Worm (Caenorhabditis elegans) whole organism, midembryonic: ENCODE data around the gene K09F6.13.

ENCODE experiments used
- T22C8.4 ChIP-seq: fragments of 200-800 bp; sonication (Bioruptor generic); IDR thresholded peaks from 2 replicates; pipeline ENCODE4 v1.3.6; 2022; ENCODE audit warnings: missing genetic modification characterization, missing compliant biosample characterization
- cog-1 ChIP-seq: sonication (generic microtip); optimal IDR thresholded peaks from 2 replicates; lab custom pipeline; 2016; ENCODE audit warnings: missing genetic modification characterization, missing compliant biosample characterization
- flt-1 ChIP-seq: fragments of 200-800 bp; sonication (Bioruptor generic); IDR thresholded peaks from 2 replicates; pipeline ENCODE4 v1.3.6; 2022; ENCODE audit warnings: missing genetic modification characterization, missing compliant biosample characterization
- klf-2 ChIP-seq: fragments of 200-800 bp; sonication (Bioruptor generic); conservative IDR thresholded peaks from 2 replicates; pipeline ENCODE4 v1.3.6; 2022; ENCODE audit warnings: missing genetic modification reagents, missing genetic modification characterization, missing compliant biosample characterization
- med-1 ChIP-seq: sonication (generic microtip); optimal IDR thresholded peaks from 2 replicates; lab custom pipeline; 2017; ENCODE audit warnings: missing genetic modification characterization, mild to moderate bottlenecking, missing compliant biosample characterization, antibody characterized with exemption, missing genetic modification reagents; ENCODE audit not compliant: insufficient read depth
- ref-1 ChIP-seq: fragments of 200-800 bp; sonication (Bioruptor generic); conservative IDR thresholded peaks from 2 replicates; pipeline ENCODE4 v1.3.6; 2022; ENCODE audit warnings: missing genetic modification reagents, missing genetic modification characterization, missing compliant biosample characterization
- tab-1 ChIP-seq: fragments of 200-800 bp; sonication (Bioruptor generic); IDR thresholded peaks from 2 replicates; pipeline ENCODE4 v1.3.6; 2022; ENCODE audit warnings: missing genetic modification characterization, missing compliant biosample characterization
- ztf-23 ChIP-seq: fragments of 200-800 bp; sonication (Bioruptor generic); IDR thresholded peaks from 2 replicates; pipeline ENCODE4 v1.3.6; 2022; ENCODE audit warnings: missing genetic modification reagents, missing genetic modification characterization, missing compliant biosample characterization
- ztf-29 ChIP-seq: fragments of 200-800 bp; sonication (Bioruptor generic); IDR thresholded peaks from 2 replicates; pipeline ENCODE4 v1.3.6; 2022; ENCODE audit warnings: missing genetic modification reagents, missing genetic modification characterization, missing compliant biosample characterization

K09F6.13 gene

ce11 chrII:2317883-2318357, 29.0 kb downstream of the K09F6.13 start, which contains the start of the genes ZK1240.5 and ZK1240.9:
TSS of gene ZK1240.5 (minus strand) at chrII:2317933.
TSS of gene ZK1240.9 (plus strand) at chrII:2318189.
- TF ChIP-seq tab-1 (no peak), flt-1 (no peak), ztf-23 (GFP tag; lab: Robert Waterston, UW) (no peak), ref-1 (GFP tag; lab: Robert Waterston, UW) (no peak), klf-2 (GFP tag; lab: Robert Waterston, UW) (no peak), T22C8.4 (GFP tag; lab: Robert Waterston, UW) (no peak), med-1 (GFP tag; lab: Kevin White, UChicago) (no peak), ztf-29 (no peak), cog-1 (no peak)

- no peak for TF ChIP-seq tab-1
- no peak for TF ChIP-seq ztf-29
- TF ChIP-seq flt-1: no peak
- no peak for TF ChIP-seq klf-2 (GFP tag; lab: Robert Waterston, UW)
- TF ChIP-seq T22C8.4 (GFP tag; lab: Robert Waterston, UW): no peak
- TF ChIP-seq cog-1: no peak
- no peak for TF ChIP-seq med-1 (GFP tag; lab: Kevin White, UChicago)
- TF ChIP-seq ref-1 (GFP tag; lab: Robert Waterston, UW): no peak
- no peak for TF ChIP-seq ztf-23 (GFP tag; lab: Robert Waterston, UW)
Observed at ce11 chrII:2320097-2320496, 31.2 kb downstream of the K09F6.13 start, which contains the start of gene ZK1240.3. TSS of gene ZK1240.3 (plus strand) at chrII:2320334.

- no peak for TF ChIP-seq flt-1
Observed at ce11 chrII:2322857-2323518, 34.1 kb downstream of the K09F6.13 start, which contains the start of the genes ZK1240.6 and ZK1240.2. TSS of gene ZK1240.6 (minus strand) at chrII:2322907. TSS of gene ZK1240.2 (plus strand) at chrII:2323376.

ce11 chrII:2324956-2325355, 36.0 kb downstream of the K09F6.13 start, which contains the start of gene ZK1240.11:
TSS of gene ZK1240.11 (plus strand) at chrII:2325256.
- TF ChIP-seq tab-1 (no peak), T22C8.4 (GFP tag; lab: Robert Waterston, UW) (no peak)

- no peak for TF ChIP-seq tab-1
Observed at ce11 chrII:2328963-2329442, 40.1 kb downstream of the K09F6.13 start, which contains the start of the genes ZK1240.8 and ZK1240.1. TSS of gene ZK1240.8 (minus strand) at chrII:2329063. TSS of gene ZK1240.1 (plus strand) at chrII:2329392.

- TF ChIP-seq ztf-23 (GFP tag; lab: Robert Waterston, UW): no peak
- no peak for TF ChIP-seq ztf-29
- peak; percentile 63 for TF ChIP-seq flt-1
- TF ChIP-seq med-1 (GFP tag; lab: Kevin White, UChicago): no peak
- TF ChIP-seq ref-1 (GFP tag; lab: Robert Waterston, UW): no peak
- no peak for TF ChIP-seq klf-2 (GFP tag; lab: Robert Waterston, UW)
Observed at ce11 chrII:2330462-2330861, 41.5 kb downstream of the K09F6.13 start.

ce11 chrII:2332220-2332619, 43.3 kb downstream of the K09F6.13 start, which contains the start of gene F43C11.8:
TSS of gene F43C11.8 (plus strand) at chrII:2332520.
- no peak for TF ChIP-seq med-1 (GFP tag; lab: Kevin White, UChicago)

- TF ChIP-seq ztf-23 (GFP tag; lab: Robert Waterston, UW) (no peak), med-1 (GFP tag; lab: Kevin White, UChicago) (no peak), T22C8.4 (GFP tag; lab: Robert Waterston, UW) (no peak), tab-1 (no peak), cog-1 (no peak), klf-2 (GFP tag; lab: Robert Waterston, UW) (no peak), ref-1 (GFP tag; lab: Robert Waterston, UW) (no peak), flt-1 (no peak), ztf-29 (no peak)
Observed at ce11 chrII:2335572-2335971, 46.7 kb downstream of the K09F6.13 start, which contains the start of gene F43C11.7. TSS of gene F43C11.7 (plus strand) at chrII:2335897.

- TF ChIP-seq tab-1 (no peak), cog-1 (no peak), med-1 (GFP tag; lab: Kevin White, UChicago) (no peak), ztf-29 (no peak), T22C8.4 (GFP tag; lab: Robert Waterston, UW) (no peak), ref-1 (GFP tag; lab: Robert Waterston, UW) (no peak), klf-2 (GFP tag; lab: Robert Waterston, UW) (no peak), ztf-23 (GFP tag; lab: Robert Waterston, UW) (no peak), flt-1 (no peak)
Observed at ce11 chrII:2336177-2336576, 47.3 kb downstream of the K09F6.13 start.
